Worm (Caenorhabditis elegans) whole organism, L4 larva: ENCODE data around the gene mrps-31.

Experiments used
- egl-27 ChIP-seq: sonication (generic microtip); optimal IDR thresholded peaks from 3 replicates; lab custom pipeline; 2017; ENCODE audit warnings: missing biosample characterization, missing genetic modification reagents, missing genetic modification characterization
- fkh-10 ChIP-seq: fragments of 150-350 bp; optimal IDR thresholded peaks from 2 replicates; lab custom pipeline; 2014; ENCODE audit warnings: missing biosample characterization, missing genetic modification reagents, missing genetic modification characterization
- nhr-237 ChIP-seq: sonication (generic microtip); optimal IDR thresholded peaks from 2 replicates; lab custom pipeline; 2017; ENCODE audit warnings: missing biosample characterization, missing genetic modification characterization
- nhr-25 ChIP-seq: sonication (generic microtip); optimal IDR thresholded peaks from 2 replicates; lab custom pipeline; 2017; ENCODE audit warnings: missing genetic modification characterization, mild to moderate bottlenecking, missing compliant biosample characterization, antibody characterized with exemption, moderate library complexity, borderline replicate concordance; ENCODE audit not compliant: insufficient read depth
- skn-1 ChIP-seq: fragments of 150-350 bp; optimal IDR thresholded peaks from 2 replicates; lab custom pipeline; 2014; ENCODE audit warnings: missing biosample characterization, missing genetic modification characterization
- snpc-4 ChIP-seq: fragments of 150-350 bp; optimal IDR thresholded peaks from 2 replicates; lab custom pipeline; 2014; ENCODE audit warnings: missing biosample characterization, missing genetic modification characterization
- unc-62 ChIP-seq, 3 experiments: fragments of 150-350 bp in 1 of 3; sonication (generic microtip); optimal IDR thresholded peaks in 2 of 3; peaks in 1 of 3; 1 replicate in 1 of 3; 2 replicates in 2 of 3; lab custom pipeline; 2014 to 2017; ENCODE audit warnings: missing biosample characterization in 3 of 3, missing genetic modification characterization in 3 of 3, missing genetic modification reagents in 3 of 3, missing genotype in 1 of 3
- zag-1 ChIP-seq: fragments of 150-350 bp; optimal IDR thresholded peaks from 2 replicates; lab custom pipeline; 2014; ENCODE audit warnings: missing biosample characterization, missing genetic modification characterization

DNA sequence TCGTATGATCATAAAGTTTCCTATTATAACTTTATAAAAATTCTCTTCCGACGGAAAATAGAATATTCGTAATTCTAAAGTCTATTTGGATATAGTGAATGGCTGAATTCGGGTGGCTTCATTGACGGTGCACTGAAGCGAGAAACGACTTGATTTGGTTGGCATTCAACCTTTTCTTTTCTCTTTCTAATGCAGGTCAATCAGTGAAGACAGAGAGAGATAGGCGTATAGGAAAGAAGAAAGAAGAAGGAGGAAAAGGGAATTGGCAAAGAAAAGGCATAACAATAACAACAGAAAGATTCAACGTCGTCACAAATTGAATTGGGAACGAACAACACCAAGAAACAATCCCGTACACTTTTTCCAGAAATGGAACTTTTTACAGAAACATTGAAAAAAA, 45.3 kb upstream of the mrps-31 start:
- TF ChIP-seq snpc-4 (tag; lab: Kevin White, UChicago) (no peak), egl-27 (tag; lab: Kevin White, UChicago) (no peak), skn-1 (tag; lab: Kevin White, UChicago) (no peak), unc-62 (GFP tag; optimal IDR thresholded peaks at IDR 0.05 in 1 of 2; lab: Kevin White, UChicago) (no peak), unc-62 (tag; optimal IDR thresholded peaks at IDR 0.05; lab: Kevin White, UChicago) (no peak), nhr-237 (tag; lab: Kevin White, UChicago) (no peak), fkh-10 (GFP tag; lab: Kevin White, UChicago) (no peak), nhr-25 (tag; lab: Kevin White, UChicago) (no peak), zag-1 (tag; lab: Kevin White, UChicago) (no peak)
